Worm (Caenorhabditis elegans): Measurements from ENCODE around the gene sma-1.
A peak's percentile ranks its signal among the peaks of the same experiment; 100 is the strongest.

Gene sma-1

ce11 chrV:11953621-11954020 lies 54.4 kb downstream of the sma-1 start:
- TF ChIP-seq ces-1 (GFP tag; optimal IDR thresholded peaks at IDR 0.05) (peak; percentile 75), dmd-9 (GFP tag; IDR thresholded peaks at IDR 0.05) (no peak), fkh-10 (GFP tag; optimal IDR thresholded peaks at IDR 0.05) (peak; percentile 59), ctbp-1 (GFP tag; IDR thresholded peaks at IDR 0.05) (peak; percentile 78)

- TF ChIP-seq ZK546.5 (tag; optimal IDR thresholded peaks at IDR 0.05) (no peak), ztf-7 (tag; optimal IDR thresholded peaks at IDR 0.05) (no peak), mep-1 (tag; optimal IDR thresholded peaks at IDR 0.05) (no peak), nhr-41 (GFP tag; IDR thresholded peaks at IDR 0.05) (no peak), ztf-11 (tag; optimal IDR thresholded peaks at IDR 0.05) (no peak), cey-2 (tag; optimal IDR thresholded peaks at IDR 0.05; ENCODE audit: borderline replicate concordance, insufficient read depth) (no peak), nhr-6 (tag; optimal IDR thresholded peaks at IDR 0.05) (no peak), daf-8 (GFP tag; IDR thresholded peaks at IDR 0.05) (no peak), duxl-1 (tag; optimal IDR thresholded peaks at IDR 0.05; ENCODE audit: poor library complexity) (no peak), arid-1 (GFP tag; conservative IDR thresholded peaks at IDR 0.05) (no peak), hif-1 (tag; optimal IDR thresholded peaks at IDR 0.05) (no peak), nhr-25 (tag; optimal IDR thresholded peaks at IDR 0.05; ENCODE audit: borderline replicate concordance, insufficient read depth) (no peak), Y5F2A.4 (GFP tag; optimal IDR thresholded peaks at IDR 0.05) (no peak), lir-3 (tag; optimal IDR thresholded peaks at IDR 0.05) (no peak), dmd-8 (GFP tag; IDR thresholded peaks at IDR 0.05) (no peak), lin-29 (GFP tag; IDR thresholded peaks at IDR 0.05) (no peak), snpc-4 (tag; optimal IDR thresholded peaks at IDR 0.05) (no peak)
Observed at ce11 chrV:11955617-11956016, 56.4 kb downstream of the sma-1 start.

ce11 chrV:11958343-11959291 lies 59.4 kb downstream of the sma-1 start, which contains the start of gene F58H1.5:
TSS of gene F58H1.5 (plus strand) at chrV:11958393.
- no peak for TF ChIP-seq nhr-10 (tag; optimal IDR thresholded peaks at IDR 0.05)
- TF ChIP-seq pqm-1 (tag; optimal IDR thresholded peaks at IDR 0.05) = no peak
- TF ChIP-seq skn-1 (tag; optimal IDR thresholded peaks at IDR 0.05) = no peak
- TF ChIP-seq hif-1 (tag; optimal IDR thresholded peaks at IDR 0.05) = no peak
- TF ChIP-seq duxl-1 (tag; optimal IDR thresholded peaks at IDR 0.05; ENCODE audit: poor library complexity) = no peak
- no peak for TF ChIP-seq F10B5.3 (tag; optimal IDR thresholded peaks at IDR 0.05)
- no peak for TF ChIP-seq gei-8 (GFP tag; optimal IDR thresholded peaks at IDR 0.05)
- no peak for TF ChIP-seq nhr-111 (GFP tag; optimal IDR thresholded peaks at IDR 0.05)
- no peak for TF ChIP-seq F44E2.7 (GFP tag; IDR thresholded peaks at IDR 0.05)
- no peak for TF ChIP-seq ztf-11 (tag; optimal IDR thresholded peaks at IDR 0.05)
- TF ChIP-seq cey-2 (tag; optimal IDR thresholded peaks at IDR 0.05; ENCODE audit: borderline replicate concordance, insufficient read depth) = no peak
- TF ChIP-seq snpc-4 (tag; optimal IDR thresholded peaks at IDR 0.05) = no peak
- no peak for TF ChIP-seq lim-7 (GFP tag; IDR thresholded peaks at IDR 0.05)

- TF ChIP-seq Y48G9A.11 (GFP tag; IDR thresholded peaks at IDR 0.05) = no peak
- peak in 1 of 2 experiments; percentile 53 for TF ChIP-seq unc-62 (GFP tag; optimal IDR thresholded peaks at IDR 0.05 in 1 of 2)
- TF ChIP-seq unc-62 (tag; optimal IDR thresholded peaks at IDR 0.05) = no peak
- TF ChIP-seq lin-15B (tag; optimal IDR thresholded peaks at IDR 0.05) = no peak
- no peak for TF ChIP-seq spr-3 (GFP tag; optimal IDR thresholded peaks at IDR 0.05)
- TF ChIP-seq dmd-8 (GFP tag; IDR thresholded peaks at IDR 0.05) = no peak
- TF ChIP-seq daf-16 (GFP tag; optimal IDR thresholded peaks at IDR 0.05) = no peak
- TF ChIP-seq daf-16 (tag; optimal IDR thresholded peaks at IDR 0.05) = no peak
Observed at ce11 chrV:11960084-11960830, 61.0 kb downstream of the sma-1 start.

Measured in whole organism, L4 larva.